Fruit fly (Drosophila melanogaster): ENCODE measurements around the gene meru.

meru gene

dm6 chr3L:15843962-15844361, at the start of gene meru:
Gene meru, minus strand, starts transcription at chr3L:15844062.
- no peak for TF ChIP-seq CG8478 (optimal IDR thresholded peaks at IDR 0.05)
- TF ChIP-seq pan (optimal IDR thresholded peaks at IDR 0.05), result no peak
- TF ChIP-seq EcR (GFP tag; optimal IDR thresholded peaks at IDR 0.05), result no peak
- no peak for TF ChIP-seq Dll (optimal IDR thresholded peaks at IDR 0.05)
- TF ChIP-seq psq (optimal IDR thresholded peaks at IDR 0.05), result no peak
- TF ChIP-seq usp (GFP tag; optimal IDR thresholded peaks at IDR 0.05), result no peak

- TF ChIP-seq CG8478 (optimal IDR thresholded peaks at IDR 0.05) (no peak), pan (optimal IDR thresholded peaks at IDR 0.05) (no peak), Dll (optimal IDR thresholded peaks at IDR 0.05) (no peak), usp (GFP tag; optimal IDR thresholded peaks at IDR 0.05) (no peak), EcR (GFP tag; optimal IDR thresholded peaks at IDR 0.05) (no peak), psq (optimal IDR thresholded peaks at IDR 0.05) (no peak)
Observed at dm6 chr3L:15893490-15893889, 49.6 kb upstream of the meru start.

- TF ChIP-seq CG8478 (optimal IDR thresholded peaks at IDR 0.05) (no peak), EcR (GFP tag; optimal IDR thresholded peaks at IDR 0.05) (no peak), usp (GFP tag; optimal IDR thresholded peaks at IDR 0.05) (no peak), Dll (optimal IDR thresholded peaks at IDR 0.05) (no peak), psq (optimal IDR thresholded peaks at IDR 0.05) (no peak), pan (optimal IDR thresholded peaks at IDR 0.05) (no peak)
Observed at dm6 chr3L:15877520-15877919, 33.7 kb upstream of the meru start.

dm6 chr3L:15856035-15856434, 12.2 kb upstream of the meru start:
- TF ChIP-seq EcR (GFP tag; optimal IDR thresholded peaks at IDR 0.05) (no peak), psq (optimal IDR thresholded peaks at IDR 0.05) (no peak), CG8478 (optimal IDR thresholded peaks at IDR 0.05) (no peak)

- TF ChIP-seq psq (optimal IDR thresholded peaks at IDR 0.05), result no peak
- TF ChIP-seq EcR (GFP tag; optimal IDR thresholded peaks at IDR 0.05), result no peak
- no peak for TF ChIP-seq usp (GFP tag; optimal IDR thresholded peaks at IDR 0.05)
- TF ChIP-seq CG8478 (optimal IDR thresholded peaks at IDR 0.05), result no peak
- no peak for TF ChIP-seq pan (optimal IDR thresholded peaks at IDR 0.05)
- no peak for TF ChIP-seq Dll (optimal IDR thresholded peaks at IDR 0.05)
Observed at dm6 chr3L:15847655-15848054, 3.8 kb upstream of the meru start.

dm6 chr3L:15847224-15847623, 3.4 kb upstream of the meru start:
- no peak for TF ChIP-seq CG8478 (optimal IDR thresholded peaks at IDR 0.05)
- no peak for TF ChIP-seq pan (optimal IDR thresholded peaks at IDR 0.05)
- no peak for TF ChIP-seq Dll (optimal IDR thresholded peaks at IDR 0.05)
- TF ChIP-seq EcR (GFP tag; optimal IDR thresholded peaks at IDR 0.05), result no peak
- TF ChIP-seq usp (GFP tag; optimal IDR thresholded peaks at IDR 0.05), result no peak
- TF ChIP-seq psq (optimal IDR thresholded peaks at IDR 0.05), result no peak

- TF ChIP-seq usp (GFP tag; optimal IDR thresholded peaks at IDR 0.05), result no peak
- TF ChIP-seq EcR (GFP tag; optimal IDR thresholded peaks at IDR 0.05), result no peak
- no peak for TF ChIP-seq Dll (optimal IDR thresholded peaks at IDR 0.05)
- TF ChIP-seq pan (optimal IDR thresholded peaks at IDR 0.05), result no peak
- TF ChIP-seq psq (optimal IDR thresholded peaks at IDR 0.05), result no peak
- no peak for TF ChIP-seq CG8478 (optimal IDR thresholded peaks at IDR 0.05)
Observed at dm6 chr3L:15844577-15844976, 715 bp upstream of the meru start.

- no peak for TF ChIP-seq usp (GFP tag; optimal IDR thresholded peaks at IDR 0.05)
- TF ChIP-seq CG8478 (optimal IDR thresholded peaks at IDR 0.05), result no peak
- no peak for TF ChIP-seq pan (optimal IDR thresholded peaks at IDR 0.05)
- TF ChIP-seq psq (optimal IDR thresholded peaks at IDR 0.05), result no peak
- no peak for TF ChIP-seq EcR (GFP tag; optimal IDR thresholded peaks at IDR 0.05)
- TF ChIP-seq Dll (optimal IDR thresholded peaks at IDR 0.05), result no peak
Observed at dm6 chr3L:15837209-15837608, 6.7 kb downstream of the meru start, which contains the start of gene CG15715. Gene CG15715, minus strand, starts transcription at chr3L:15837482.

- TF ChIP-seq Dll (optimal IDR thresholded peaks at IDR 0.05) (no peak), CG8478 (optimal IDR thresholded peaks at IDR 0.05) (no peak), pan (optimal IDR thresholded peaks at IDR 0.05) (no peak), EcR (GFP tag; optimal IDR thresholded peaks at IDR 0.05) (no peak)
Observed at dm6 chr3L:15834877-15835555, 8.8 kb downstream of the meru start, which contains the start of gene CG18081. Gene CG18081, minus strand, starts transcription at chr3L:15835388.

- no peak for TF ChIP-seq psq (optimal IDR thresholded peaks at IDR 0.05)
- no peak for TF ChIP-seq usp (GFP tag; optimal IDR thresholded peaks at IDR 0.05)
- no peak for TF ChIP-seq pan (optimal IDR thresholded peaks at IDR 0.05)
- TF ChIP-seq Dll (optimal IDR thresholded peaks at IDR 0.05), result no peak
- TF ChIP-seq EcR (GFP tag; optimal IDR thresholded peaks at IDR 0.05), result no peak
- TF ChIP-seq CG8478 (optimal IDR thresholded peaks at IDR 0.05), result no peak
Observed at dm6 chr3L:15832146-15832545, 11.7 kb downstream of the meru start, which contains the start of gene CG12713. Gene CG12713, plus strand, starts transcription at chr3L:15832464.

dm6 chr3L:15826985-15827635, 16.8 kb downstream of the meru start:
- TF ChIP-seq EcR (GFP tag; optimal IDR thresholded peaks at IDR 0.05) (no peak), psq (optimal IDR thresholded peaks at IDR 0.05) (no peak), pan (optimal IDR thresholded peaks at IDR 0.05) (no peak), Dll (optimal IDR thresholded peaks at IDR 0.05) (no peak), usp (GFP tag; optimal IDR thresholded peaks at IDR 0.05) (no peak), CG8478 (optimal IDR thresholded peaks at IDR 0.05) (no peak)

dm6 chr3L:15826347-15826984, 17.4 kb downstream of the meru start, which contains the start of the genes DCP2 and dbo:
Gene DCP2, minus strand, starts transcription at chr3L:15826423.
Gene dbo, plus strand, starts transcription at chr3L:15826888.
- TF ChIP-seq pan (optimal IDR thresholded peaks at IDR 0.05), result no peak
- TF ChIP-seq psq (optimal IDR thresholded peaks at IDR 0.05), result no peak
- no peak for TF ChIP-seq CG8478 (optimal IDR thresholded peaks at IDR 0.05)
- TF ChIP-seq usp (GFP tag; optimal IDR thresholded peaks at IDR 0.05), result no peak
- TF ChIP-seq Dll (optimal IDR thresholded peaks at IDR 0.05), result no peak
- no peak for TF ChIP-seq EcR (GFP tag; optimal IDR thresholded peaks at IDR 0.05)

Data from whole organism.